Worm (Caenorhabditis elegans) whole organism, L1 larva: ENCODE results near the gene madf-1.

Experiments used
- aly-2 ChIP-seq: fragments of 150-350 bp; optimal IDR thresholded peaks from 2 replicates; lab custom pipeline; 2014; ENCODE audit warnings: missing biosample characterization, missing genetic modification characterization
- ama-1 ChIP-seq: fragments of 150-350 bp; optimal IDR thresholded peaks from 2 replicates; lab custom pipeline; 2014
- blmp-1 ChIP-seq: fragments of 150-350 bp; optimal IDR thresholded peaks from 2 replicates; lab custom pipeline; 2014; ENCODE audit warnings: missing biosample characterization, missing genetic modification characterization
- jun-1 ChIP-seq: fragments of 150-350 bp; optimal IDR thresholded peaks from 2 replicates; lab custom pipeline; 2014; ENCODE audit warnings: missing biosample characterization, missing genetic modification reagents, missing genetic modification characterization
- lin-39 ChIP-seq: fragments of 150-350 bp; optimal IDR thresholded peaks from 2 replicates; lab custom pipeline; 2014; ENCODE audit warnings: missing biosample characterization, missing genetic modification reagents, missing genetic modification characterization
- nhr-90 ChIP-seq: sonication (generic microtip); optimal IDR thresholded peaks from 2 replicates; lab custom pipeline; 2016; ENCODE audit warnings: mild to moderate bottlenecking, missing genetic modification characterization, missing compliant biosample characterization; ENCODE audit not compliant: poor library complexity
- pag-3 ChIP-seq: sonication (generic microtip); optimal IDR thresholded peaks from 2 replicates; lab custom pipeline; 2017; ENCODE audit warnings: missing genetic modification characterization, mild to moderate bottlenecking, missing compliant biosample characterization, antibody characterized with exemption, borderline replicate concordance; ENCODE audit not compliant: insufficient read depth
- xbp-1 ChIP-seq: sonication (generic microtip); optimal IDR thresholded peaks from 2 replicates; lab custom pipeline; 2016; ENCODE audit warnings: missing genetic modification characterization, missing compliant biosample characterization

DNA sequence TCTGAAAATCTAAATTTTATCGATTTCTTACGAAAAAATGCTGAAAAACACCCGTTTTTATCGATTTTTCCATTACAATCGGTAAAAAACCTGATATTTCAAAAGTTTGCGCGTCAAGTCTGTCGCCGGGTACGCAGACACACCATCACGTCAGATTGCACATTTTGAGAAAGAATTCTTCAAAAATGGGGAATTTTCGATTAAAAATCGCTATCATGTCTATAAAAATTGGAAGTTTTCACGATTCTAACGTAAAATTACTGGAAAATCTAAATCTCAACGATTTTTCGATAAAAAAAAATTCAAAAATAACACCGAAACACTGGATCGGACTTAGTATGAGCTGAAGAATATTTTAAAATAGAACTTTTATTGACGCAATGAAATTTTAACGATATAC, 37.4 kb downstream of the madf-1 start, which contains the start of gene F56B3.4:
- TF ChIP-seq lin-39 (no peak), aly-2 (tag; lab: Kevin White, UChicago) (no peak), jun-1 (no peak), xbp-1 (no peak), nhr-90 (tag; lab: Kevin White, UChicago) (no peak), pag-3 (tag; lab: Kevin White, UChicago) (no peak), ama-1 (no peak), blmp-1 (tag; lab: Kevin White, UChicago) (no peak)
